Worm (Caenorhabditis elegans): ENCODE measurements around the gene zig-3.

zig-3 gene

ce11 chrX:7956449-7956848 is 25.9 kb downstream of the zig-3 start (continued):
- no peak for TF ChIP-seq hrde-1 (tag; optimal IDR thresholded peaks at IDR 0.05; ENCODE audit: borderline replicate concordance)
- TF ChIP-seq mxl-1 (tag; optimal IDR thresholded peaks at IDR 0.05): no peak
- TF ChIP-seq akir-1 (GFP tag; optimal IDR thresholded peaks at IDR 0.05): no peak
- no peak for TF ChIP-seq lsl-1 (GFP tag; optimal IDR thresholded peaks at IDR 0.05)
- no peak for TF ChIP-seq mel-28 (tag; optimal IDR thresholded peaks at IDR 0.05; ENCODE audit: borderline replicate concordance)
- TF ChIP-seq nfya-1 (tag; optimal IDR thresholded peaks at IDR 0.05; ENCODE audit: borderline replicate concordance, insufficient read depth): no peak
- TF ChIP-seq lir-1 (GFP tag; conservative IDR thresholded peaks at IDR 0.05): no peak
- peak; percentile 10 for TF ChIP-seq repo-1 (tag; optimal IDR thresholded peaks at IDR 0.05)
- TF ChIP-seq rec-8 (tag; optimal IDR thresholded peaks at IDR 0.05): no peak
- peak; percentile 5 for TF ChIP-seq somi-1 (GFP tag; optimal IDR thresholded peaks at IDR 0.05)
- no peak for TF ChIP-seq madf-10 (tag; optimal IDR thresholded peaks at IDR 0.05)
- TF ChIP-seq T07F8.4 (tag; optimal IDR thresholded peaks at IDR 0.05): no peak
- TF ChIP-seq unc-62 (GFP tag; optimal IDR thresholded peaks at IDR 0.05): no peak
- no peak for TF ChIP-seq snpc-1.3 (tag; optimal IDR thresholded peaks at IDR 0.05; ENCODE audit: insufficient read depth)
- no peak for TF ChIP-seq ceh-58 (GFP tag; IDR thresholded peaks at IDR 0.05)
- TF ChIP-seq Y56A3A.18 (GFP tag; IDR thresholded peaks at IDR 0.05): no peak
- no peak for TF ChIP-seq cebp-2 (GFP tag; IDR thresholded peaks at IDR 0.05)
- TF ChIP-seq cebp-1 (GFP tag; IDR thresholded peaks at IDR 0.05): 0 out of 2 replicates have a peak, but pooled peaks have one; percentile 27
- TF ChIP-seq cebp-1 (tag; optimal IDR thresholded peaks at IDR 0.05): peak; percentile 49
- TF ChIP-seq let-607 (tag; optimal IDR thresholded peaks at IDR 0.05): no peak
- no peak for TF ChIP-seq ztf-6 (GFP tag; IDR thresholded peaks at IDR 0.05)
- TF ChIP-seq F10E7.11 (tag; optimal IDR thresholded peaks at IDR 0.05): peak; percentile 41
- no peak for TF ChIP-seq lin-40 (tag; optimal IDR thresholded peaks at IDR 0.05)
- peak; percentile 19 for TF ChIP-seq K12H6.12 (tag; optimal IDR thresholded peaks at IDR 0.05)
- TF ChIP-seq ztf-25 (GFP tag; IDR thresholded peaks at IDR 0.05): no peak
- TF ChIP-seq madf-3 (GFP tag; IDR thresholded peaks at IDR 0.05): no peak
- no peak for TF ChIP-seq ztf-28 (GFP tag; IDR thresholded peaks at IDR 0.05)
- no peak for TF ChIP-seq unc-130 (GFP tag; optimal IDR thresholded peaks at IDR 0.05)
- no peak for TF ChIP-seq ZK185.1 (tag; optimal IDR thresholded peaks at IDR 0.05; ENCODE audit: poor library complexity, severe bottlenecking)
- no peak for TF ChIP-seq Y79H2A.3 (GFP tag; conservative IDR thresholded peaks at IDR 0.05)
- TF ChIP-seq die-1 (tag; optimal IDR thresholded peaks at IDR 0.05): no peak
- no peak for TF ChIP-seq F33H1.4 (GFP tag; IDR thresholded peaks at IDR 0.05)
- TF ChIP-seq madf-6 (GFP tag; IDR thresholded peaks at IDR 0.05): no peak
- no peak for TF ChIP-seq zfh-2 (GFP tag; conservative IDR thresholded peaks at IDR 0.05)
- no peak for TF ChIP-seq bed-1 (GFP tag; IDR thresholded peaks at IDR 0.05)
- 0 out of 2 replicates have a peak, but pooled peaks have one; percentile 20 for TF ChIP-seq dox-1 (GFP tag; IDR thresholded peaks at IDR 0.05)
- TF ChIP-seq ztf-3 (GFP tag; optimal IDR thresholded peaks at IDR 0.05): no peak
- 0 out of 2 replicates have a peak, but pooled peaks have one; percentile 13 for TF ChIP-seq nfyb-1 (GFP tag; IDR thresholded peaks at IDR 0.05)
- TF ChIP-seq rcor-1 (GFP tag; IDR thresholded peaks at IDR 0.05): no peak
- no peak for TF ChIP-seq lin-35 (GFP tag; optimal IDR thresholded peaks at IDR 0.05)
- TF ChIP-seq ceh-40 (GFP tag; IDR thresholded peaks at IDR 0.05): no peak
- TF ChIP-seq hmg-20 (GFP tag; IDR thresholded peaks at IDR 0.05): no peak
- TF ChIP-seq T26A5.8 (tag; optimal IDR thresholded peaks at IDR 0.05): no peak
- no peak for TF ChIP-seq egl-18 (GFP tag; IDR thresholded peaks at IDR 0.05)
- no peak for TF ChIP-seq dpl-1 (GFP tag; optimal IDR thresholded peaks at IDR 0.05)
- TF ChIP-seq Y53G8AR.9 (GFP tag; conservative IDR thresholded peaks at IDR 0.05): no peak
- no peak for TF ChIP-seq F22D6.2 (tag; optimal IDR thresholded peaks at IDR 0.05)
- TF ChIP-seq C17E4.6 (GFP tag; IDR thresholded peaks at IDR 0.05): no peak
- no peak for TF ChIP-seq B0261.1 (tag; optimal IDR thresholded peaks at IDR 0.05)

Data from whole organism, young adult.